Worm (Caenorhabditis elegans): Measurements from ENCODE around the gene gap-2.

ce11 chrX:9510448-9510847 lies 38.2 kb downstream of the gap-2 start:
- TF ChIP-seq lin-39 (tag; optimal IDR thresholded peaks at IDR 0.05) (no peak), nhr-25 (tag; optimal IDR thresholded peaks at IDR 0.05) (no peak), nhr-21 (tag; optimal IDR thresholded peaks at IDR 0.05) (no peak), unc-39 (tag; optimal IDR thresholded peaks at IDR 0.05) (no peak), blmp-1 (tag; optimal IDR thresholded peaks at IDR 0.05; ENCODE audit: insufficient read depth) (no peak), aly-2 (tag; optimal IDR thresholded peaks at IDR 0.05) (no peak), snpc-4 (tag; optimal IDR thresholded peaks at IDR 0.05) (no peak), unc-62 (GFP tag; optimal IDR thresholded peaks at IDR 0.05) (no peak), nhr-237 (tag; optimal IDR thresholded peaks at IDR 0.05) (no peak), nhr-23 (tag; optimal IDR thresholded peaks at IDR 0.05) (no peak)
